Worm (Caenorhabditis elegans): ENCODE results near the gene rpap-2.

The rpap-2 gene

ce11 chrIII:9010047-9010446 lies 42.3 kb downstream of the rpap-2 start, which contains the start of gene F59B2.8:
F59B2.8 (minus strand) TSS chrIII:9010197.
- no peak for TF ChIP-seq M03D4.4 (tag; optimal IDR thresholded peaks at IDR 0.05)
- TF ChIP-seq ceh-43 (GFP tag; optimal IDR thresholded peaks at IDR 0.05): no peak
- no peak for TF ChIP-seq nhr-12 (tag; optimal IDR thresholded peaks at IDR 0.05)
- no peak for TF ChIP-seq lin-32 (GFP tag; optimal IDR thresholded peaks at IDR 0.05)
- TF ChIP-seq ham-2 (GFP tag; optimal IDR thresholded peaks at IDR 0.05): no peak
- no peak for TF ChIP-seq unc-39 (tag; optimal IDR thresholded peaks at IDR 0.05)
- TF ChIP-seq mls-2 (tag; optimal IDR thresholded peaks at IDR 0.05): peak; percentile 22
- TF ChIP-seq bed-3 (GFP tag; optimal IDR thresholded peaks at IDR 0.05): no peak
- TF ChIP-seq drap-1 (GFP tag; optimal IDR thresholded peaks at IDR 0.05): no peak
- TF ChIP-seq nhr-2 (tag; optimal IDR thresholded peaks at IDR 0.05): no peak
- no peak for TF ChIP-seq mab-5 (tag; optimal IDR thresholded peaks at IDR 0.05)
- TF ChIP-seq sem-2 (GFP tag; optimal IDR thresholded peaks at IDR 0.05): no peak
- no peak for TF ChIP-seq snpc-4 (tag; optimal IDR thresholded peaks at IDR 0.05)
- TF ChIP-seq ces-1 (GFP tag; optimal IDR thresholded peaks at IDR 0.05): peak; percentile 25
- TF ChIP-seq cnd-1 (tag; optimal IDR thresholded peaks at IDR 0.05): no peak
- peak; percentile 20 for TF ChIP-seq unc-120 (tag; optimal IDR thresholded peaks at IDR 0.05; ENCODE audit: poor library complexity, severe bottlenecking)
- TF ChIP-seq nhr-76 (tag; optimal IDR thresholded peaks at IDR 0.05): no peak
- TF ChIP-seq lsy-2 (tag; optimal IDR thresholded peaks at IDR 0.05): no peak
- TF ChIP-seq ztf-11 (tag; optimal IDR thresholded peaks at IDR 0.05): no peak
- TF ChIP-seq lin-13 (tag; optimal IDR thresholded peaks at IDR 0.05): no peak
- TF ChIP-seq elt-3 (tag; optimal IDR thresholded peaks at IDR 0.05): no peak
- TF ChIP-seq nhr-28 (tag; optimal IDR thresholded peaks at IDR 0.05): no peak
- no peak for TF ChIP-seq blmp-1 (tag; optimal IDR thresholded peaks at IDR 0.05)
- no peak for TF ChIP-seq ceh-39 (tag; optimal IDR thresholded peaks at IDR 0.05)
- peak; percentile 15 for TF ChIP-seq hlh-1 (tag; optimal IDR thresholded peaks at IDR 0.05)
- no peak for TF ChIP-seq flh-1 (GFP tag; optimal IDR thresholded peaks at IDR 0.05)
- no peak for TF ChIP-seq zip-8 (tag; optimal IDR thresholded peaks at IDR 0.05)
- no peak for TF ChIP-seq elt-1 (tag; optimal IDR thresholded peaks at IDR 0.05; ENCODE audit: borderline replicate concordance, insufficient read depth)
- TF ChIP-seq mep-1 (tag; optimal IDR thresholded peaks at IDR 0.05): no peak
- no peak for TF ChIP-seq tbx-8 (GFP tag; optimal IDR thresholded peaks at IDR 0.05)
- TF ChIP-seq sptf-1 (tag; optimal IDR thresholded peaks at IDR 0.05): no peak
- TF ChIP-seq nhr-237 (tag; optimal IDR thresholded peaks at IDR 0.05): no peak
- TF ChIP-seq ceh-83 (GFP tag; optimal IDR thresholded peaks at IDR 0.05): no peak
- no peak for TF ChIP-seq pha-4 (tag; optimal IDR thresholded peaks at IDR 0.05)
- TF ChIP-seq unc-62 (GFP tag; optimal IDR thresholded peaks at IDR 0.05): peak; percentile 62

ce11 chrIII:9012309-9012708 lies 44.5 kb downstream of the rpap-2 start, which contains the start of gene F59B2.9:
F59B2.9 (minus strand) TSS chrIII:9012409.
- no peak for TF ChIP-seq elt-1 (tag; optimal IDR thresholded peaks at IDR 0.05; ENCODE audit: borderline replicate concordance, insufficient read depth)
- TF ChIP-seq mab-5 (tag; optimal IDR thresholded peaks at IDR 0.05): no peak

ce11 chrIII:9017181-9017651 lies 49.4 kb downstream of the rpap-2 start, which contains the start of gene F59B2.12:
F59B2.12 (plus strand) TSS chrIII:9017601.
- TF ChIP-seq lin-13 (tag; optimal IDR thresholded peaks at IDR 0.05): no peak
- TF ChIP-seq cnd-1 (tag; optimal IDR thresholded peaks at IDR 0.05): no peak
- TF ChIP-seq unc-39 (tag; optimal IDR thresholded peaks at IDR 0.05): no peak
- no peak for TF ChIP-seq nhr-76 (tag; optimal IDR thresholded peaks at IDR 0.05)
- no peak for TF ChIP-seq snpc-4 (tag; optimal IDR thresholded peaks at IDR 0.05)
- no peak for TF ChIP-seq flh-1 (GFP tag; optimal IDR thresholded peaks at IDR 0.05)
- TF ChIP-seq ceh-43 (GFP tag; optimal IDR thresholded peaks at IDR 0.05): no peak
- no peak for TF ChIP-seq ztf-11 (tag; optimal IDR thresholded peaks at IDR 0.05)
- TF ChIP-seq ceh-39 (tag; optimal IDR thresholded peaks at IDR 0.05): no peak
- TF ChIP-seq sptf-1 (tag; optimal IDR thresholded peaks at IDR 0.05): no peak
- TF ChIP-seq elt-1 (tag; optimal IDR thresholded peaks at IDR 0.05; ENCODE audit: borderline replicate concordance, insufficient read depth): no peak
- no peak for TF ChIP-seq nhr-12 (tag; optimal IDR thresholded peaks at IDR 0.05)
- TF ChIP-seq nhr-28 (tag; optimal IDR thresholded peaks at IDR 0.05): no peak
- TF ChIP-seq M03D4.4 (tag; optimal IDR thresholded peaks at IDR 0.05): no peak
- TF ChIP-seq unc-120 (tag; optimal IDR thresholded peaks at IDR 0.05; ENCODE audit: poor library complexity, severe bottlenecking): no peak
- no peak for TF ChIP-seq nhr-2 (tag; optimal IDR thresholded peaks at IDR 0.05)
